Worm (Caenorhabditis elegans): ENCODE measurements around the gene dmsr-9.

The dmsr-9 gene

DNA sequence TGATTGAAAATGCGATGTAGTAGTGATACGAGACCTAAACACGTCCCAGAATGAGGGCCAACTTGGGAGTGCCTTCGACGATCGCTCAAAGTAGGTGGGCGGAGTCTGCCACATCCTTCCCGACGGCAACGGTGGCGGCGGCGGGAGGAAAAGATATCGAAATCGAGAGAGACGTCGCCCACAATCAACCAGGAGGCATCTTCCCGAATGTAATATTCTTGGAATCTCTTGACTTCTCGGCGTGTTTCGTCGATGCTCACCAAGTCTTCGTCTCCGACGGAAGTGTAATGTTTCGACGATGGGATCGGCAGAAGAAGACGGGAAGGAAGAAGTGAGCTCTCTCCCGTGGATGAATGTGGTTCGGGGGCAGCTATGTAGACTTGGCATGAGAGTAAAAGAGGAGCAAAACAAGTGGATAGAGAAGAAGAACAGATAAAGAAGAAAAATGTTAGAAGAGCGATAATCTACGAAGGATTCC, 31.0 kb downstream of the dmsr-9 start, which contains the start of the genes T25F10.1 and clik-1:
TSS of gene T25F10.1 (plus strand) at position 51 of the 478 bp plus-strand sequence.
TSS of gene clik-1 (minus strand) at position 281 of the 478 bp plus-strand sequence.
- TF ChIP-seq unc-120 (tag; optimal IDR thresholded peaks at IDR 0.05; ENCODE audit: poor library complexity, severe bottlenecking) (peak; percentile 90), mab-5 (tag; optimal IDR thresholded peaks at IDR 0.05) (no peak), unc-62 (GFP tag; optimal IDR thresholded peaks at IDR 0.05) (peak; percentile 9), hlh-1 (tag; optimal IDR thresholded peaks at IDR 0.05) (peak; percentile 31), elt-3 (tag; optimal IDR thresholded peaks at IDR 0.05) (no peak)

DNA sequence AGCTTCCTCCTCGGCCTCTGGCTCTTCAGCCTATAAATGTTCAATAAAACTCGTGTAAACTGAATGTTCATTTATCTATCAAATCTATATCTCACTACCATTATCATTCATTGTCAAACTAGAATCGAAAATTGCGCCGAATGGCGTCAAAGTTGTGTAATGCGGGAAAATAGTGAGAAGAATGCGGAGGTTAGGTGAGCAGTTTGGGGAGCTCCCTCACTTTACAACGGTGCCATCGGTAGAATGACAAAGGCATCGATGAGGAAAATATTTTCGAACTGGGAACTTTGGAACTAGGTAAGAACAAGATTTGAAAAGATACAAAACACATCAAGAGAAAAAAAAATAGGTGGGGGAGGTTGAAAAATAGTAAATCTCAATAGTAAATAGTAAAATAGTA, 31.9 kb downstream of the dmsr-9 start:
- no peak for TF ChIP-seq tbx-8 (GFP tag; optimal IDR thresholded peaks at IDR 0.05)
- TF ChIP-seq sem-2 (GFP tag; optimal IDR thresholded peaks at IDR 0.05), result no peak
- no peak for TF ChIP-seq ceh-43 (GFP tag; optimal IDR thresholded peaks at IDR 0.05)
- TF ChIP-seq nhr-76 (tag; optimal IDR thresholded peaks at IDR 0.05), result no peak
- peak; percentile 47 for TF ChIP-seq unc-120 (tag; optimal IDR thresholded peaks at IDR 0.05; ENCODE audit: poor library complexity, severe bottlenecking)
- peak; percentile 60 for TF ChIP-seq hlh-1 (tag; optimal IDR thresholded peaks at IDR 0.05)

DNA sequence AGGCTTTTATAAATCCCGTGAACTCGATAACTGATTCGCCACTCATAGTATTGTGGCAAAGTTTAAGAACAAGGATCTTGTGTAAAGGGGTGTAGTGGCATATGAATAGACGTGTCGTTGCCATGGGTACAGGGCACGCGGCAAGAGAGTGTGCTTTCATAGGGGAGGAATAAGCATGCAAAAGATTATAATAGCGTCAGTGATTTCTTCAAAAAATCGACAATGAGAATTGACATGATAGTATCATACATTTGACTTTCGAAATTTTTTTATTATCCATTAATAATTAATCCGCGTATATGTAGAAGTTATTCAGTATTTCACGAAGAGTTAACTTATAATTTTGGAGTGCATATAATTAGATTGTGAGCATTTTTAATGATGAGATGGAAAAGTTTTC, 34.5 kb downstream of the dmsr-9 start, which contains the start of gene bbs-8:
TSS of gene bbs-8 (minus strand) at position 101 of the 400 bp plus-strand sequence.
- no peak for TF ChIP-seq ceh-43 (GFP tag; optimal IDR thresholded peaks at IDR 0.05)
- TF ChIP-seq zip-8 (tag; optimal IDR thresholded peaks at IDR 0.05), result no peak
- TF ChIP-seq bed-3 (GFP tag; optimal IDR thresholded peaks at IDR 0.05), result no peak
- no peak for TF ChIP-seq lin-13 (tag; optimal IDR thresholded peaks at IDR 0.05)
- TF ChIP-seq mab-5 (tag; optimal IDR thresholded peaks at IDR 0.05), result no peak
- no peak for TF ChIP-seq unc-39 (tag; optimal IDR thresholded peaks at IDR 0.05)
- no peak for TF ChIP-seq snpc-4 (tag; optimal IDR thresholded peaks at IDR 0.05)
- no peak for TF ChIP-seq nhr-76 (tag; optimal IDR thresholded peaks at IDR 0.05)
- no peak for TF ChIP-seq mep-1 (tag; optimal IDR thresholded peaks at IDR 0.05)
- TF ChIP-seq flh-1 (GFP tag; optimal IDR thresholded peaks at IDR 0.05), result no peak
- TF ChIP-seq lin-32 (GFP tag; optimal IDR thresholded peaks at IDR 0.05), result no peak
- TF ChIP-seq elt-3 (tag; optimal IDR thresholded peaks at IDR 0.05), result no peak
- TF ChIP-seq blmp-1 (tag; optimal IDR thresholded peaks at IDR 0.05), result no peak
- TF ChIP-seq nhr-28 (tag; optimal IDR thresholded peaks at IDR 0.05), result no peak
- TF ChIP-seq unc-120 (tag; optimal IDR thresholded peaks at IDR 0.05; ENCODE audit: poor library complexity, severe bottlenecking), result no peak
- TF ChIP-seq ces-1 (GFP tag; optimal IDR thresholded peaks at IDR 0.05), result no peak
- no peak for TF ChIP-seq nhr-2 (tag; optimal IDR thresholded peaks at IDR 0.05)

DNA sequence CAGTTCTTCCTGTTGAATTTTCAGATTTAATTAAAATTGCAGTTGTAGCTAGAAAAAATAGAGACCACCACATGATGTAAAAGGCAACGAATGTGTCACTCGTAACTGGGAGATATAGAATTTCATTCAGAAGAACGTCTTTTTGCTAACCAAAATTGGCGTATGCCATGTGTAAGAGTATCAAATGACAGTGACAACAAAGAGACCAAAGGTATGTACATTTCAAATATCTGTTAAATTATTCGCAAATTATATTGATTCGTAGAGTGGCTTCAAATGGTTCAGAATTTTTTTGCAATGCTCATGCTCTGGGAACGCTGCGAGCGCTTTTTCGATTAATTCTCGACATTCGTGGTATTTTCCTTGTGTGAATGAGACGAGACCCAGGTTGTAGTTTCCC, 37.1 kb downstream of the dmsr-9 start, which contains the start of gene T25F10.4:
TSS of gene T25F10.4 (minus strand) at position 101 of the 400 bp plus-strand sequence.
- TF ChIP-seq lin-32 (GFP tag; optimal IDR thresholded peaks at IDR 0.05) (no peak), sptf-1 (tag; optimal IDR thresholded peaks at IDR 0.05) (no peak), ceh-43 (GFP tag; optimal IDR thresholded peaks at IDR 0.05) (no peak), bed-3 (GFP tag; optimal IDR thresholded peaks at IDR 0.05) (no peak), ham-2 (GFP tag; optimal IDR thresholded peaks at IDR 0.05) (no peak), pha-4 (tag; optimal IDR thresholded peaks at IDR 0.05) (no peak), ces-1 (GFP tag; optimal IDR thresholded peaks at IDR 0.05) (no peak), unc-120 (tag; optimal IDR thresholded peaks at IDR 0.05; ENCODE audit: poor library complexity, severe bottlenecking) (no peak), M03D4.4 (tag; optimal IDR thresholded peaks at IDR 0.05) (no peak)

DNA sequence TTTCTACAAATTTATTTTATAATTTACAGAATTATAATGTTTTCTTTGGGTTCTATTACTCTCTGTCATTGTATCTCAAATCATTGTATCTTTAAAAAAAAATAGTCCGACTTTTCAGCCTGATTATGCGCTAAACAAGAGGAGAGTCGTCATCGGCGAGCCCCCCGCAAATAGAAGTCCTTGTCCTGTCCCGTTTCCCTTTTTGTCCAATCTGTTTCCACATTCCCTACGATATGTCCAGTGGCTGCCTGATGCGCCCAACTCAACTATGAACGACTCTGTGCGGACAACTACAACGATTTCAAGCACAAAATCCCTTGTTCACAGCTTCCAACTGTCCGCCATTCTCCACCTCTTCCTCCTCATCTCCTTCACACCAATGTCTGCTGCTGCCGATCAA, 41.4 kb downstream of the dmsr-9 start, which contains the start of gene dbl-1:
TSS of gene dbl-1 (plus strand) at position 119 of the 400 bp plus-strand sequence.
- TF ChIP-seq unc-62 (GFP tag; optimal IDR thresholded peaks at IDR 0.05) (no peak), snpc-4 (tag; optimal IDR thresholded peaks at IDR 0.05) (no peak), zip-8 (tag; optimal IDR thresholded peaks at IDR 0.05) (no peak), mls-2 (tag; optimal IDR thresholded peaks at IDR 0.05) (no peak), pha-4 (tag; optimal IDR thresholded peaks at IDR 0.05) (no peak), mep-1 (tag; optimal IDR thresholded peaks at IDR 0.05) (no peak), unc-39 (tag; optimal IDR thresholded peaks at IDR 0.05) (no peak), ztf-11 (tag; optimal IDR thresholded peaks at IDR 0.05) (no peak), ceh-43 (GFP tag; optimal IDR thresholded peaks at IDR 0.05) (no peak), tbx-8 (GFP tag; optimal IDR thresholded peaks at IDR 0.05) (no peak)

DNA sequence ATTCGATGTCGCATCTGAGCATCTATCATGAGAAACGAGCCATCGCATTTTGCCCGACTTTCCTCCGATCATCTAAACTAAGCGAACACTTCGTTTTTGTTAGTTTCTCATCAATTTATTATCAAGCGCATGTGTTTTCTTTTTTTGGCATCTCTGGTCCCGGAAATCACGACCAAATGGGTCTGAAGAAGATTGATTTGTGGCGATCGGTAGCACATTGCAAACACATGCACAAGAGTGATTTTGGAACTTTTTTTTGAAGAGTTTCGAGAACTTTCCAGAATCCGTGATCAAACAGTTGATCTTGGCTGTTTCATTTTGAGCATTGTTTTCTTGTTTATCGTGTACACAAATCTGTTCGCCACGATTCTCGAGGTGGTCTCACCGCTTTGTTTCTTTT, 46.2 kb downstream of the dmsr-9 start:
- no peak for TF ChIP-seq snpc-4 (tag; optimal IDR thresholded peaks at IDR 0.05)
